Fruit fly (Drosophila melanogaster): ENCODE measurements around the gene RtcB.

DNA sequence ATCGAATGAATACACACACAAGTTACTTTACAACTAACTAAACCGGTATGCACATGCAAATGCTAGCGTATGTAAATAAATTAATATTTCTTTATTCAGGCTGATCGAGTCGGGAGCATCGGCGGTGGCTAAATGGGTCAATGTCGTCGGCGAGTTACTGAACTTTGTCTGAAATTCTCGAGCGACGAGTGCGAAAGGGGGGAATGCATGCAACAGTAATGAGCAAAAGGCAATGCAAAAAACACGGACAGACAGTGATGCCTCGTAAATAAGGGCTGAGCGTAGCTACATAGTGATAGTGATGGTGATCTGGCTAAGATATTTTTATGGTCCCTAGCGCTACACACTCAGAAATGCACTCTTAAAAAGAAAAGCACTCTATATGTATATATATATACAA, 10.3 kb downstream of the RtcB start:
- TF ChIP-seq CG16779 (tag; optimal IDR thresholded peaks at IDR 0.05) (no peak), salr (GFP tag; optimal IDR thresholded peaks at IDR 0.05) (no peak)

All from whole organism, prepupa.